Fruit fly (Drosophila melanogaster): ENCODE results near the gene CG6985.

CG6985 gene

dm6 chr3R:22726031-22726770 lies 14.7 kb upstream of the CG6985 start, which contains the start of gene RNF220 (continued):
- TF ChIP-seq CG10462 (GFP tag; optimal IDR thresholded peaks at IDR 0.05) (no peak), yki (optimal IDR thresholded peaks at IDR 0.05) (no peak), HLH3B (GFP tag; IDR thresholded peaks at IDR 0.05) (no peak), CG3838 (GFP tag; optimal IDR thresholded peaks at IDR 0.05) (no peak), Ssrp (tag; optimal IDR thresholded peaks at IDR 0.05) (no peak), CG10321 (GFP tag; IDR thresholded peaks at IDR 0.05) (no peak), CG33213 (GFP tag; optimal IDR thresholded peaks at IDR 0.05) (no peak), maf-S (GFP tag; optimal IDR thresholded peaks at IDR 0.05) (no peak), CG1602 (GFP tag; optimal IDR thresholded peaks at IDR 0.05) (peak; percentile 9), ac (GFP tag; optimal IDR thresholded peaks at IDR 0.05) (no peak), CG17359 (tag; optimal IDR thresholded peaks at IDR 0.05) (no peak), ash1 (GFP tag; optimal IDR thresholded peaks at IDR 0.05) (no peak), slou (GFP tag; optimal IDR thresholded peaks at IDR 0.05) (no peak), CG7786 (GFP tag; optimal IDR thresholded peaks at IDR 0.05) (no peak), Abd-B (GFP tag; optimal IDR thresholded peaks at IDR 0.05) (no peak), eyg (GFP tag; optimal IDR thresholded peaks at IDR 0.05) (no peak), CG17361 (GFP tag; IDR thresholded peaks at IDR 0.05) (peak; percentile 60), CG14965 (GFP tag; optimal IDR thresholded peaks at IDR 0.05; ENCODE audit: borderline replicate concordance) (no peak), sna (GFP tag; IDR thresholded peaks at IDR 0.05; ENCODE audit: partially characterized antibody) (no peak; the same call in 1 of the 2 replicates), Usf (GFP tag; optimal IDR thresholded peaks at IDR 0.05) (no peak), tin (GFP tag; optimal IDR thresholded peaks at IDR 0.05) (no peak), CG6791 (GFP tag; IDR thresholded peaks at IDR 0.05; ENCODE audit: partially characterized antibody) (peak; percentile 81), Spps (tag; optimal IDR thresholded peaks at IDR 0.05) (no peak), scrt (GFP tag; optimal IDR thresholded peaks at IDR 0.05) (no peak), CG3163 (GFP tag; optimal IDR thresholded peaks at IDR 0.05) (no peak), odd (GFP tag; optimal IDR thresholded peaks at IDR 0.05) (no peak), org-1 (GFP tag; optimal IDR thresholded peaks at IDR 0.05) (no peak), ham (GFP tag; IDR thresholded peaks at IDR 0.05) (no peak), CG11456 (GFP tag; IDR thresholded peaks at IDR 0.05) (no peak), her (GFP tag; optimal IDR thresholded peaks at IDR 0.05) (no peak), sens (GFP tag) (no peak), pum (GFP tag; optimal IDR thresholded peaks at IDR 0.05) (no peak), sens-2 (GFP tag; IDR thresholded peaks at IDR 0.05) (no peak), gce (GFP tag; IDR thresholded peaks at IDR 0.05) (no peak), dmrt99B (tag; optimal IDR thresholded peaks at IDR 0.05) (peak; percentile 13), nerfin-2 (GFP tag; IDR thresholded peaks at IDR 0.05; ENCODE audit: partially characterized antibody) (no peak; the same call in 1 of the 2 replicates), CG14860 (GFP tag; IDR thresholded peaks at IDR 0.05; ENCODE audit: partially characterized antibody) (no peak; the same call in 2 of the 3 replicates), ind (GFP tag; optimal IDR thresholded peaks at IDR 0.05) (no peak), disco-r (GFP tag; optimal IDR thresholded peaks at IDR 0.05) (no peak), CG15011 (GFP tag; optimal IDR thresholded peaks at IDR 0.05) (no peak), CG1233 (GFP tag; optimal IDR thresholded peaks at IDR 0.05) (no peak), danr (GFP tag; IDR thresholded peaks at IDR 0.05) (no peak), CG31224 (GFP tag; IDR thresholded peaks at IDR 0.05) (no peak), gem (tag; optimal IDR thresholded peaks at IDR 0.05) (peak; percentile 49), E2f2 (GFP tag; IDR thresholded peaks at IDR 0.05) (no peak), bigmax (GFP tag; optimal IDR thresholded peaks at IDR 0.05) (no peak), Taf1 (GFP tag; IDR thresholded peaks at IDR 0.05) (no peak), tup (GFP tag; optimal IDR thresholded peaks at IDR 0.05) (no peak), CG34376 (GFP tag; optimal IDR thresholded peaks at IDR 0.05) (no peak), pnt (GFP tag; optimal IDR thresholded peaks at IDR 0.05) (no peak), CG5245 (GFP tag; optimal IDR thresholded peaks at IDR 0.05) (no peak)
